Fruit fly (Drosophila melanogaster): ENCODE results near the gene da.

dm6 chr2L:10395035-10395434 lies 7.1 kb downstream of the da start:
- TF ChIP-seq CG10348 (GFP tag; IDR thresholded peaks at IDR 0.05) (no peak), EcR (GFP tag; optimal IDR thresholded peaks at IDR 0.05) (no peak)
